Fruit fly (Drosophila melanogaster) whole organism, larva: ENCODE measurements around the gene Vps53.

Experiments
- noc ChIP-seq: fragments of 200-800 bp; sonication (Bioruptor generic); optimal IDR thresholded peaks from 3 replicates; lab custom pipeline; 2019; ENCODE audit warnings: missing biosample characterization, mild to moderate bottlenecking, missing genetic modification characterization, moderate library complexity

Vps53 gene

DNA sequence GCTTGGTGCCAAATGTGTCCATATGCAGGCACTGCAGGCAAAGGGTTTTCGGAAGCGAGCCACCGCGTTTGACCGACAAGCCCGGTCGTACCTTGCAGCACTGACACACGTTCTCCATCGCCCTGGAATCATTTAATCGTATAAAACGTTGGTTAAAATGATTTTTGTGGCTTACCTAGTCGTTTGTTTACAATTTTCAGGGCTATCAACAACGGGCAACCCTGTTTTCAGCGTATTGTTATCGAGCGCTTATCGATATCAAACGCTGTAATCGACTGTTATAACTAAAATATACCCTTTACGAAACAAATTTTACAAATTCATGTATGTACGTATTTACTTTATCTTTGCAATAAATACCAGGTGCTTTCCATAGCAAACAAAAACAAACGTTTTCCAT lies 3.3 kb downstream of the Vps53 start, which contains the start of gene CG17612:
TSS of gene CG17612 (minus strand) at position 214 of the 400 bp plus-strand sequence.
- no peak for TF ChIP-seq noc (tag; lab: Kevin White, UChicago)

DNA sequence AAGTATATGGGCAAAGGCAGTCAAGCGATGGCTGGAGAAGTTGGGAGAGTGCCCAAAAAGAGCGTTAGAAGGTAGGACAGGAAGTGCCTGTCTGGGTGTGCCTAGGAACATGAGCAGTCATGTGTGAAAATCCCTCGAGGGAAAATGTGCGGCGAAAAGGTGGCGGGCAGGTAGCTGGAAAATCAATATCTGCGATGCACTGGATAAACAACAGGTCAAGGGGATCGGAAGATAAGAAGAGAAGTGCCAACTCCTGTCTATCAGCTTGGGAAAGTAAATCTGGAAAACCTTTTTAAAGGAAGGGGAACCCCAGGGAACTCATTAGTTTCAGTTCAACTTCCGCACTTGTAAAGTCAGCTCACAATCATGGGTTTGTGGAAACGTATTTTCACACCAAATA lies 7.5 kb downstream of the Vps53 start:
- no peak for TF ChIP-seq noc (tag; lab: Kevin White, UChicago)

DNA sequence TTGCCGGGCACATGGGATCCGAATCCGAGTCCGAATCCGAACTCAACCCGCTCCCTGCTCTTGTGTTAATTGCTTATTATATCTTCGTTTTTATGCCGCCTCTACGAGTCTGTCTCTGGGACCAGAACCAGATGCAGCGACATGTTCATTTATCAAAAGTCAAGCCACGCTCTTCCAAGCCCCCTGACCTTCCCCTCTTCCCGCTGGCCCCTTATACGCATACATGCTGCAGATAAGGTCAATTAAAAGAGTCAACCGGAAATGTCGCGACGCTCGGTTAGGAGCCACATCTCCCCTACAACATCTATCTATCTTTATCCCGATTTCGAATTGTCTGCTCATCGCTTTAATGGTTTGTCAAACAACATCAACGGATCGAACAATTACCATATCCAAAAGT lies 8.1 kb downstream of the Vps53 start:
- no peak for TF ChIP-seq noc (tag; lab: Kevin White, UChicago)

DNA sequence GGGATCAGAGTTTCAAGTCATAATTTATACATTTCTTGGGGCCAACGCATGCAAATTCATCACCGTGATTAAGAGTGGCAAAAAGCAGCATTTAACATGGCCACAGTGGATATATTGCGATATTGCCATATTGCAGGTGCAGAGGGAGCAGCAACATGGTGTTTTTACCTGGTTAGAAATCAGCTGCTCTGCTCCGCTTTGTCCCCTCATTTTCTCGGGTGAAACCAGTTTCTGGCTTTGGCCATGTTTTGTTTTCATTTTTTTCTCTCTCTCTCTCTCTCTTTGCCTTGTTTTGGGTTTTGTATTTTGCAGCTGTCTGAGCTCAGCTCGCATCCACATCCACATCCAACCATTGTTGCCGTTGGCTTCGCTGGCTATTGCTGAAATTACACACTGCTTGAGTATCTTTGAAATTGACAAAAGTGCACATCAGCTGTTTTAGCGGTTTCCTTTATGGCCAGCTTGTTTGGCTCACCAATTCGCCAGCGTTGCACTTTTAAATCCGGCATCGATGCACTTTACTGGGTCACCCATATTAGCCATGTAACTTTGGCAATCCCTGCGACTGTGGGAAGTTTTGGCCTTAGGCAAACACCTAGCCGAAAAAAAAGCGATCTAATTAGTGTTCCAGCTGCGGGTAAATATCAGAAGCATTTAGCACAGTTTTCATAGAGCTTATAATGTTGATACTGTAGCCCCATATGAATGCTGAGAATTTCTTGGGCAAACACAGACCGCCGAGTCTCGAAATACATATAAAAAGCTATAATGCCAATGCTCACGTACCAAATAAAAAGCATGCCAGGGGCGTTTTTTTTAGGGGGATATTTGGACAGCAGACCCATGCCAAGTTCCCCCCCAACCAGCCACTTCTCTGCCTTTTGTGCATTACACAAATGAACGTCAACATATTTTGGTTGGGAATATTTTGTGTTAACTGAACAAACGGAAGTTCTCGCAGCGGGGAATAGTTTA lies 10.5 kb downstream of the Vps53 start:
- no peak for TF ChIP-seq noc (tag; lab: Kevin White, UChicago)

DNA sequence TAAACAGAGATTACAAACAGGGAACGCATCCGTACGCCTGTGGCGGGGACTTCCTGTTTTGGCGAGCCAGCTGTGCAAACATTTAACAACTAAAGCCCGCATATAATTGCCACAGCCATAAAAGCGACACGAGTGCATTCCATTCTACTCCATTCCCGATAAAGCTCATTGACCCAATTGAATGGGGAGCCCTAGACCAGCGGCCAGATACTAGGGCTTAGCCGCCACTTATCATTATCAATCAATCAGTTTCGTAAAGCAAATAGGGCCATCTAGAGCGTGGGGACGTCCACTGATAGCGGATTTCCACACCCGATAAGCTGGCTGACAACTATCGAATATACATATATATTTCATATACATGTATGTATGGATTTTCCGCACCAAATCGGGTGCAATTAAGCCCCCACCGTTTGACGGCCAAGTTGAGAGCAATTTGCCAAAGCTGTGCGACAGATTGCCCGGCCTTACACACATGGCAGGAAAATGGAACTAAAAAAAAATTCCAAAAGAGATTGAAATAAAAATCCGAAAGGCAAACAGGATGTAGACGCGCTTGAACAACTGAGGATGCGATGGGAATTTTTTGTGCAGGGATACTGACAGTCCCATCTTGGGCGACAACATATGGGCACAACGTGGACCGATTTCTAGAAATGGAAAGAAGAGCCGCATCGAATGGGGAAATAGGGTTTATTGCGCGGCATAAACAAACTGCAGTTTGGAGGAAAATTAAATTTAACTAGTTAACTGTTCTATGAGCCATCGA lies 12.9 kb downstream of the Vps53 start:
- no peak for TF ChIP-seq noc (tag; lab: Kevin White, UChicago)

DNA sequence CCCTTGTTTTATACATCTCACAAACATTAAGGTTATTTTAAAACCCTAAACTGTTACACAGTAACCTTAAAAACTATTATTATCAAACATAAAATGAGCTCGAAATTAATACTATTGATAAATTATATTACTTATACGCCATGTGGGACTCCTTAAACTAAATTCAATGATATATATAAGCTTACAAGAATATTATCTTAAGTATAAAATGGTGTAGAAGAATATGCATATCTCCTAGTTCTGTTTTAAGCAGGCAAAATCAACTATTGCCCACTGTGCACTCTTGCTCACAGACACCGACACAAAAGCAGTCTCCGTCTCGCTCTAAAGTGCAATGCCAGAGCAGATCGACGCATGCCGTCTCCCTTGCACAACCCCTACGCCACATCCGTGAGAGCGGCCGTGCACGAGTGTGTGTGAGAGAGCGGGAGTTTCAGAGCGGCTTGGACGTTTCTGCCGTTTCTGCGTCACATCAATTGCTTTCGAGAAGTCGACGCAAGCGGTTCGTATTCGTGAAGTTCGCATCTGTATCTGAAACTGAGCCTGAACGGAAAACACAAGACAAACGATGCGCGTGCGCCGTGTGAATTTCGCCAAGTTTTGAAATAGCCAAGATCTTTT lies 14.2 kb downstream of the Vps53 start:
- no peak for TF ChIP-seq noc (tag; lab: Kevin White, UChicago)

DNA sequence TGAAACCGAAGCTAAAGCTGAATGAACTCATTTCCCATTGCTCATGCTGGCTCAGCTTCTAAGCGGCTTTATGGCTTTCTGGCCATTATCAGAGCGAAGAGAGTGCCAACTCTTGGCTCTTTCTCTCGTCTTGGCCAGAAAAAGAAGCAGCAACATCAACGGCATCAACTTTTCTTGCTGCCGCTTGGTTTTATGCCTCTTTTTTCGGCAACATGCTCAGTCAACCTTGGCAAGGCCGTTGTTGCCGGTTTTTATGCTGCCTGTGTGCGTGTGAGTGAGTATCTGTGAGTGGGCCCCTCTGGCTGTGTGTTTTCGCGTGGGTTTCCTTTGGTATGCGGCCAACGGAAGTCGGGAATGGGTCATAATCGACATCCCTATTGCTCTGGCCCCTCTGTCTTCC lies 15.3 kb downstream of the Vps53 start:
- no peak for TF ChIP-seq noc (tag; lab: Kevin White, UChicago)

DNA sequence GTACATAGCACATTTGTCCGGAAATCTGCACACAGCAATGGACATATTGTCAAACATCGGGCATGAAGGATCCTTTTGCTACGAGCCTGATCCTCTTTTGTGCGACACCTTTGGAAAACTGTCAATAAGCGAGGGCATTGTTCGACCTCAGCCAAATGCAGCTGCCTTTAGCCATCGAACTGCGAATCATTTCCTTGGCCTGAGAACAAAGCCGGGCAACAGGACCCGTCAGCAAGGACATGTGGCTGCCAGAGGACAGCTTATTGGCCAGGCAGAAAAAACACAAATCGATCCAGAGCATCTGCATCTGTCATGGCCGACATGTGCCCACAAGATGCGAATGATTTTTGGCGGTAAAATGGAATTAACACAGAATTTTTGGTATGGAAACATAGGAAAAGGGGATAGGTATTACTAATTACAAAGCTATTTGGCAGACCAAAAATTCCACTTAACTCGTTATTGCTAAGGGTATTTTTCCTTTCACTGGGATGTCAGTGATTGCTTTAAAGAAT lies 15.8 kb downstream of the Vps53 start:
- no peak for TF ChIP-seq noc (tag; lab: Kevin White, UChicago)

DNA sequence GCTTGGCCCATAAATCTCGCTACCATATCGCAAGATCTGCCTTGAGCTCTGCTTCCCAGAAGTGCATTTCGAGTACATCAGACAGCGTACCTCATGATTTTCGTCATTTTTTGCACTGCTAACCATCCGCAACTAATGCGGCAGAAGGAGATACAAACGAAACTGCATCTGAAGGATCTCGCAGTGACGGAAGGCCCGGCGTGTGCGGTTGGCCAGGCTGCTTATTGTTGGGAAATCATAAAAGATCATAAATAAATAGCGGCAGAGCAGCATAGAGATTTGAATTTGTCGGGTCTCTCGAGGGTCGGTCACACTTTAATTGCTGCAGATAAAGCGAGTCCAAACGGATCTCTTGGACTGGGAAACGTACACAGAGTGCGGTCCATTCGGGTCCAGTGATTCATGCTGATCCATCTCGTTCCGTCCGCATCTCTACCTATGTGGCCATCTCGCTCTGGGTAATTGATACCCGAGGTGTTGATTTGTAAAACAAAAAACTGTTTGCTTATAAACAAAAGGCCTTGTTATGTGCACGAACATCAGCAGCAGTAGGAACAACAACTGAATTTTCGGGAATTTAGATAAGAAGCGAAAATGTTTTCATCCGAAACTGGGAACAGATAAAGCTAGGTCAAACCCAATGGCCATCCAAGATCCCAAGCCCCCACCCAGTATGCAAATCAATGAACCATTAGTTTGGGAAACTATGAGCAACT lies 17.2 kb downstream of the Vps53 start:
- no peak for TF ChIP-seq noc (tag; lab: Kevin White, UChicago)

DNA sequence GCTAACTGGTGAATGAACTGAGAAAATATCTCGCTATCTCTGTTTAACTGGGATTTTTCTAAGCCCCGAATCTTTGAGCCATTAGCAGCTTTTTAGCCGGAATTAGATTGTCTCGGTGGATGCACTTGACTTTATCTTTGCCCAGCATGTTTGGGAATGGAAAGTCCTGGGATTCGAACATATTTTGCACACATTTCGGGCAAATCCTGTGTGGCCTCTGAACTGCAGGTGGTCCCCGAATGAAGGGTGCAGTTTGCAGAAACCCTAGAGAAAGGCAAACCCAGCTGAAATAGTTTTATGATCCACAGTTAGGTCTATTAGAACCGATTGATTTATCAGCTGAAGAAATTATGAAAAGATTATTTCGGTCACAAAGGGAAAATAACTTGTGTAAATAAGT lies 19.2 kb downstream of the Vps53 start:
- no peak for TF ChIP-seq noc (tag; lab: Kevin White, UChicago)

DNA sequence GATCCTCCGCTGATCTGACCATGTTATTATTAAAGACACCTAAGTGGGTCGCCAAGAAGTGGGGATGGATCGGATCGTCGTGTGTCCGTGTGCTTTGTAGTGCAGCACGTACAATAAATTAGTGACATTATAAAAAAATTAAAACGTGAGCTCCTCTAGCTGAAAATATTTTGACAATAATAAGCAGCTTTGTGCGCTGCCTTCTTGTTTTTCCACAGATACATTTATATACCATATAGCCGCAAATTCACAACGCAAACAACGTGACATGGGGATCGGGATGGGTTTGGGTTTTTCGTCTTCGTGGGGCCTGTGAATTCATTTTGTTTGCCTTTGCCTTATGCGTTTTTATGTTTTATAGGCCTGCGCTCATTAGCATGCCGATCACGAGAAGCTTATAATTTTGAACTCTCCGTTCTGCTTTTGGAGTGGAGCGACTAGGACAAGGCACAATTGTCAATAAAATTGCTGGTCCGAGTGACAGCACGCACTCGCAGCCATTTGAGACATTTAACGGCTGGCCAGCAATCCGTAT lies 20.0 kb downstream of the Vps53 start:
- TF ChIP-seq noc (tag; lab: Kevin White, UChicago) = no peak

DNA sequence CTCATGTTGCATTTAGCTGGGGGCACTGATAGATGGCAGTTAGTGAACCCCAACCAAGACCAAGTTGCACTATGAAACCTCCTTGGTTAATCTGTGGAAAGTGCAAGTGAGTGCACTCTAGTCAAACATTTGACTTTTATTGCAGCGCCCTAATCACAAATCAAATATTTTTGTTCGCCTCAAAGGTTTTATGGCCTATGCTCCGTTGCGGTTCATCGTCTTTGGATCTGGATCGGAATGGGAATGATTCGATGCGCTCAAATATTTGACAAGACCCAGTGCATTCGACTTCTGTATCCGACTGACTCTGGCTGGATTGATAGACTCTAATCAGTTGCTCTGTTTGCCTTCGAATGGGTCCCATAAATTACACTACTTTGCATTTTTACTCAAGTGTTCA lies 20.9 kb downstream of the Vps53 start:
- TF ChIP-seq noc (tag; lab: Kevin White, UChicago) = no peak

DNA sequence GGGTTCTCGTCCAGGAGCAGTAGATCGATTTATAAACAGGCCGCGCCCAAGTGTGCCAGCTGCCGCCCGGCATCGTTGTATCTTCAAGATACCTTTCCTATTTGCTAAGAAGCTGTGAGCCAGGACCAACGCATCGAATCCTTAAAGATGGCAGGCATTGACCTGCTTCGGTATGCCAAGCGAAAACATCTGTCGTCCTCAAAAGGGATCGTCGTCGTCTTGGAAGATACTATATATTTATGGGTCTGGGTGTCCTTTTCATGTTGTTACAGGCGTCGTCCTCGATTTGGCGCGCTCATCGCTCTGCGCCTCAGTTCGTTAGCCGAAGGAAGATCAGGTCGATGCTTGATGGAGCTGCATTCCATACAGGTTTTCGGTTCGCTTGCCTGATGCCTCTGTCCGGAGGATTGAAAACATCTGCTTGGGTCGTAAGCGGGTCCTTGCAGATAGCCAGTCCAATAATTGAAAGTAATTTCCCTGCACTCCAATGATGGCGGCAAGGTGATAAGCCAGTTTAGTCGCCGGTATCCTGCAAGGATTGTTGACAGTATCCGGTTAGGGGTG lies 22.1 kb downstream of the Vps53 start:
- TF ChIP-seq noc (tag; lab: Kevin White, UChicago) = no peak

DNA sequence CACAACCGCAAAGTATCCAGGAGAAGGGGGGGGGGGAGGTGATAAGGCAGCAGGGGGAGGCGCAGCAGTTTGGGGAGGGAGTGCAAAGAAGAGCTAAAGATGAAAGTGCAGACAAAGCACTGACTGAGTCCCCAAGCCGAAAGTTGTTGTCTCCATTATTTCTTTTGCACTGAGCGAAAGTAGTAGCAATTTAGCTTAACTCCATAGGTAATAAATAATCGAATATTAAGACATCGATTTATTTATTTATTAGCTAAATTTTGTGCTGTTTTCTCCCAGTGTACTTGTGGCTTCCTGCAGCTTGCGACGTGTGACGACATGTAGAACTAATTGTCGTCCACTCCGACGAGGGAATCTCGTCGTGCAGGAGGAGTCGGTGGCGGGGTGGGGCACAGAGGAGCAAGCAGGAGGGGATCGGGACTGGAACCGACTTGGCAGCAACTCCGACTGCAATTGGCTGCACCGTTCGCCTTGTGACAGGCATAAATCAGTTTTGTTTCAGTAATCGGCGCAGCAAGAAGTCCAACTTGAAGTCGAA lies 24.4 kb downstream of the Vps53 start, which contains the start of gene Traf4:
TSS of gene Traf4 (plus strand) at position 488 of the 538 bp plus-strand sequence.
- no peak for TF ChIP-seq noc (tag; lab: Kevin White, UChicago)
